Worm (Caenorhabditis elegans) whole organism, L3 larva: Measurements from ENCODE around the gene lgc-54.

Source experiments
- ZK546.5 ChIP-seq: sonication (generic microtip); optimal IDR thresholded peaks from 2 replicates; lab custom pipeline; 2017; ENCODE audit warnings: missing biosample characterization, missing genetic modification characterization
- ama-1 ChIP-seq: fragments of 150-350 bp; optimal IDR thresholded peaks from 2 replicates; lab custom pipeline; 2018
- nhr-67 ChIP-seq: fragments of 150-350 bp; optimal IDR thresholded peaks from 2 replicates; lab custom pipeline; 2014; ENCODE audit warnings: missing biosample characterization, missing genetic modification characterization
- nhr-76 ChIP-seq: fragments of 150-350 bp; sonication (generic microtip); optimal IDR thresholded peaks from 5 replicates; lab custom pipeline; 2014; ENCODE audit warnings: missing biosample characterization, missing genetic modification characterization
- snpc-4 ChIP-seq: fragments of 150-350 bp; optimal IDR thresholded peaks from 2 replicates; lab custom pipeline; 2014; ENCODE audit warnings: missing biosample characterization, missing genetic modification characterization

DNA sequence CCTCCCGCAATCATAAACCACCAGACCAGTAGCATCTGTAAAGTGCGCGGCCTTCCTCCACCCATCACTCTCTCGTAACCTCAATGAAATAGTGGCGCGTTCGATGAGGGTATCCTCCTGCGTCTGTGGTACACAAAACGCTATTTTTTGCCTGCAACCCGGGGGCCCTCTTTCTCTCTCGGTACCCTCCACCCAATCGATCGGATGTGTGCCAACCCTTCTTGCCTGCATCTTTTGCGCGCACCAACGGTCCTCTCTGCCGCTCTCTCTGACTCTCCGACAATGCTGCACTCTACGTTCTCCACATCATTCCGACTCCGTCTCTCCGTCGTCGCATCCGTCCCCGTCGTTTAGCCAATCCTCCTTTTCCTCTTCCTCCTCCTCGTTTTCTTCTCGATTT, 33.1 kb upstream of the lgc-54 start:
- TF ChIP-seq ama-1 (lab: Kevin White, UChicago) = no peak
- TF ChIP-seq nhr-67 (tag; lab: Kevin White, UChicago) = no peak
- TF ChIP-seq ZK546.5 (tag; lab: Kevin White, UChicago) = no peak
- peak; percentile 32 for TF ChIP-seq snpc-4 (tag; lab: Kevin White, UChicago)
- no peak for TF ChIP-seq nhr-76
